Fruit fly (Drosophila melanogaster) whole organism, adult: ENCODE data around the gene Mrp5.

Experiments used
- CG11617 ChIP-seq: fragments of 200-800 bp; sonication (Bioruptor generic); optimal IDR thresholded peaks from 2 replicates; lab custom pipeline; 2017; ENCODE audit warnings: mild to moderate bottlenecking, missing biosample characterization, missing genetic modification reagents, missing genetic modification characterization
- CG12768 ChIP-seq: fragments of 200-800 bp; sonication (Bioruptor generic); optimal IDR thresholded peaks from 2 replicates; lab custom pipeline; 2017; ENCODE audit warnings: missing biosample characterization, missing genetic modification characterization, mild to moderate bottlenecking, moderate library complexity, missing genetic modification reagents
- CG14711 ChIP-seq: fragments of 200-800 bp; sonication (Bioruptor generic); optimal IDR thresholded peaks from 2 replicates; lab custom pipeline; 2018; ENCODE audit warnings: missing biosample characterization, mild to moderate bottlenecking, missing genetic modification characterization, moderate library complexity
- CG1620 ChIP-seq: fragments of 200-800 bp; sonication (Bioruptor generic); optimal IDR thresholded peaks from 2 replicates; lab custom pipeline; 2016; ENCODE audit warnings: missing biosample characterization, missing genetic modification characterization
- CG33017 ChIP-seq: fragments of 200-800 bp; sonication (Bioruptor generic); optimal IDR thresholded peaks from 2 replicates; lab custom pipeline; 2018; ENCODE audit warnings: missing biosample characterization, mild to moderate bottlenecking, missing genetic modification characterization, moderate library complexity
- CG5204 ChIP-seq: fragments of 200-800 bp; sonication (Bioruptor generic); optimal IDR thresholded peaks from 2 replicates; lab custom pipeline; 2016; ENCODE audit warnings: missing biosample characterization, missing genetic modification characterization
- CG7045 ChIP-seq: fragments of 200-800 bp; sonication (Bioruptor generic); optimal IDR thresholded peaks from 2 replicates; lab custom pipeline; 2017; ENCODE audit warnings: missing biosample characterization, mild to moderate bottlenecking, missing genetic modification characterization
- CG7101 ChIP-seq: fragments of 200-800 bp; sonication (Bioruptor generic); optimal IDR thresholded peaks from 2 replicates; lab custom pipeline; 2018; ENCODE audit warnings: missing biosample characterization, mild to moderate bottlenecking, missing genetic modification characterization, moderate library complexity
- Clk ChIP-seq: fragments of 200-800 bp; sonication (Bioruptor generic); optimal IDR thresholded peaks from 2 replicates; lab custom pipeline; 2017; ENCODE audit warnings: missing biosample characterization, missing genetic modification characterization
- Crg-1 ChIP-seq: fragments of 200-800 bp; sonication (Bioruptor generic); optimal IDR thresholded peaks from 2 replicates; lab custom pipeline; 2016; ENCODE audit warnings: missing biosample characterization, missing genetic modification characterization
- Hr96 ChIP-seq: fragments of 200-800 bp; sonication (Bioruptor generic); optimal IDR thresholded peaks from 2 replicates; lab custom pipeline; 2016; ENCODE audit warnings: missing biosample characterization, missing genetic modification characterization
- Mnt ChIP-seq: fragments of 200-800 bp; sonication (Bioruptor generic); optimal IDR thresholded peaks from 2 replicates; lab custom pipeline; 2016; ENCODE audit warnings: missing biosample characterization, mild to moderate bottlenecking, missing genetic modification characterization
- bab1 ChIP-seq: fragments of 200-800 bp; sonication (Bioruptor generic); optimal IDR thresholded peaks from 3 replicates; lab custom pipeline; 2019; ENCODE audit warnings: missing biosample characterization, mild to moderate bottlenecking, missing genetic modification characterization, moderate library complexity
- cic ChIP-seq: fragments of 200-800 bp; sonication (Bioruptor generic); optimal IDR thresholded peaks from 2 replicates; lab custom pipeline; 2017; ENCODE audit warnings: missing biosample characterization, mild to moderate bottlenecking, missing genetic modification characterization, moderate library complexity
- cnc ChIP-seq, 2 experiments: fragments of >200 bp; optimal IDR thresholded peaks; 2 replicates each; lab custom pipeline; 2017
- kay ChIP-seq: fragments of 200-800 bp; sonication (Bioruptor generic); peaks from one replicate; lab custom pipeline; 2016; ENCODE audit warnings: missing biosample characterization, missing genetic modification characterization, borderline replicate concordance
- ovo ChIP-seq: fragments of 200-800 bp; sonication (Bioruptor generic); optimal IDR thresholded peaks from 2 replicates; lab custom pipeline; 2016; ENCODE audit warnings: missing biosample characterization, missing genetic modification characterization
- pad ChIP-seq: fragments of 200-800 bp; sonication (Bioruptor generic); optimal IDR thresholded peaks from 3 replicates; lab custom pipeline; 2017; ENCODE audit warnings: missing biosample characterization, missing genetic modification characterization, mild to moderate bottlenecking, moderate library complexity, missing genetic modification reagents
- tj ChIP-seq: fragments of 200-800 bp; sonication (Bioruptor generic); optimal IDR thresholded peaks from 3 replicates; lab custom pipeline; 2017; ENCODE audit warnings: missing biosample characterization, mild to moderate bottlenecking, missing genetic modification characterization, moderate library complexity
- toe ChIP-seq: fragments of 200-800 bp; sonication (Bioruptor generic); optimal IDR thresholded peaks from 2 replicates; lab custom pipeline; 2016; ENCODE audit warnings: missing biosample characterization, missing genetic modification characterization

The Mrp5 gene

DNA sequence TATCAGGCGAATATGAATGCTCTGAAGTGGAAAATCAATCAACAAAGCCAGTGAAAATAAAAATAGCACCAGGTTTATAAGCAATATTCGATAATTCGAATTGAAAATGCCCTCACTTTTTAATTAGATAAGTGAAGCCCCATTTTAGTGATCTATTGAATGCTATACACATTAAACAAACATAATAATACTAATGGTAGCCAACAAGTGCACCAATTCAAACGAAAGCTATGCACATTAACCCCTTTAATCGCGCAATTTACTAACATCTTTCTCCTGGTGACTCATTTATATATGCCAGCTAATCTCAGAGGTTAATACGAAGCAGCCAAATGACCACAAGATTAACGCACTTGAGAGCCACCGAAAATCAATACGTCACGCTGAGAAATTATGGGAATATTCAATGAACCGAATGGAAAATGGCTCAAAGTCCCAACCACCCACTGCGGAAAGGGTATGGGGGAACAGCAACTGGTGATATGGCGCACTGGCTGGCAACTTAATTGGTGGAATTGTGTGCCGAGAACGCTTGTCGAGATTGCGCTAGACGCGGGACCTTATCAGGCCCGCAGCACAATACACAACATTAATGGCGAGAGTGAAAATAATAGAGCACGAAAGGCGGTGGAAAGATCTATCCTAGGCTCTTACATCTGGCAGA, 16.0 kb downstream of the Mrp5 start:
- TF ChIP-seq Clk (GFP tag; lab: Kevin White, UChicago) (no peak), CG12768 (GFP tag; lab: Kevin White, UChicago) (peak; percentile 94), CG5204 (no peak), CG1620 (GFP tag; lab: Kevin White, UChicago) (peak; percentile 16), ovo (GFP tag; lab: Kevin White, UChicago) (peak; percentile 14), Hr96 (GFP tag; lab: Kevin White, UChicago) (peak; percentile 55), kay (GFP tag; lab: Kevin White, UChicago) (no peak), cnc (optimal IDR thresholded peaks at IDR 0.05; lab: Kevin White, UChicago) (no peak), toe (GFP tag; lab: Kevin White, UChicago) (peak; percentile 42), cic (peak; percentile 91), Mnt (peak; percentile 52), CG11617 (GFP tag; lab: Kevin White, UChicago) (peak; percentile 62), CG14711 (tag; lab: Kevin White, UChicago) (no peak), CG7045 (GFP tag; lab: Kevin White, UChicago) (peak; percentile 54), CG33017 (tag; lab: Kevin White, UChicago) (no peak), bab1 (no peak), tj (no peak), Crg-1 (GFP tag; lab: Kevin White, UChicago) (no peak), CG7101 (tag; lab: Kevin White, UChicago) (no peak), pad (peak; percentile 7)

DNA sequence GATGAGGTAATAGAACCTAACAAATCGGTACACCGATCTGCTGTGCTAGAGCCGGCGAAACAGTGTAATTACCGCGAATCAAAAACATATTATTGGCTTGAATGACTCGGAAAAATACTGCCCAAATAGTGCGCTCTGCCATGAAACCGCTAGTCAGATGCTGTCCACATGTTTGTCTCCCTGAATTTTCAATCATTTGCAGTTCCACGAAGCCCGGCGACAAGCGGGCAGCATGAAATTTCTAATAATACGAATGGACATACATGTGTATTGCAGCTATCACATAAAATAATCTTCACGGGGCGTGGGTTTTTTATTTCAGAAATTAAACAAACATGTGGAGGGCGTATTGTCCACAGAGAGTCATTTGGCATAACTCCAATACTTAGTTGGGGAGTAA, 16.5 kb downstream of the Mrp5 start:
- TF ChIP-seq CG7101 (tag; lab: Kevin White, UChicago) = no peak
- peak in 1 of 2 experiments; percentile 4 for TF ChIP-seq cnc (optimal IDR thresholded peaks at IDR 0.05; lab: Kevin White, UChicago)

- TF ChIP-seq CG7101 (tag; lab: Kevin White, UChicago) (peak; percentile 25), CG7045 (GFP tag; lab: Kevin White, UChicago) (peak; percentile 48), Crg-1 (GFP tag; lab: Kevin White, UChicago) (peak; percentile 73), Clk (GFP tag; lab: Kevin White, UChicago) (no peak), tj (peak; percentile 25), pad (peak; percentile 44), bab1 (no peak), toe (GFP tag; lab: Kevin White, UChicago) (peak; percentile 42), Mnt (peak; percentile 47), CG11617 (GFP tag; lab: Kevin White, UChicago) (peak; percentile 39), CG1620 (GFP tag; lab: Kevin White, UChicago) (peak; percentile 47), Hr96 (GFP tag; lab: Kevin White, UChicago) (peak; percentile 15), CG14711 (tag; lab: Kevin White, UChicago) (peak; percentile 10), CG33017 (tag; lab: Kevin White, UChicago) (peak; percentile 62), kay (GFP tag; lab: Kevin White, UChicago) (no peak), CG12768 (GFP tag; lab: Kevin White, UChicago) (peak; percentile 52), CG5204 (no peak), ovo (GFP tag; lab: Kevin White, UChicago) (peak; percentile 28), cic (peak; percentile 92), cnc (optimal IDR thresholded peaks at IDR 0.05; lab: Kevin White, UChicago) (no peak)
Observed at dm6 chr3R:19858017-19858659, 17.3 kb downstream of the Mrp5 start.

DNA sequence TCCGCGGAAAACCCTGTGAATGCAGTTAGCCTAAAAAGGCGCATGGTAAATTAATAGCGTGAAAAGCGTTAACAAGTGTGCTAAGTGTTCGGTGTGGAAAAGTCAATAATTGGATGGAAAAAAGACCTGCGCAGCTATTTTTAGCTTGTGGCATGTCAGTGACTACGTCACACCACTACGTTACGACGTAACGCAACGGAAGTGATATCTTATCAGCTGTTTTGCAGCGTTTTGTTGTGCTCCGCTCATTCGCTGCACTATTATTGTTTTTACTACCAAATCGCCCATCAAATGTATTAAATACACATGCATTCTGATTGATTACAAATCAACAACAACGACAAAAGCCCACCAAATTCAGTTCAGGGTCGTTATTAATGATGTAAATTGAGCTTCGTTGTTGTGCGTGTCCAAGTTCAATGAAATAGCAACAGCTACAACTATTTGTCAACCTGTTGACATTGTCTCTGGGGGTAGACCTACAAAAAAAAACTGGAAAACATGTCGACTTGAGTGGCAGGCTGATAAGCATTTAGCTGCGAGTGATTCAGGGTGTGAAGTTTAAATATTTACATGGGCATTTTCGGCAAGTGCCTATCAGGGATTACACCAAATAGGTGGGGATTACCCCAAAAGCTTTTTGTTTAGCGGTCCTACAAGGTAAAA, 27.8 kb downstream of the Mrp5 start:
- TF ChIP-seq pad (no peak), Mnt (no peak), CG7045 (GFP tag; lab: Kevin White, UChicago) (no peak), cnc (optimal IDR thresholded peaks at IDR 0.05; lab: Kevin White, UChicago) (no peak), cic (peak; percentile 66), Hr96 (GFP tag; lab: Kevin White, UChicago) (no peak), Crg-1 (GFP tag; lab: Kevin White, UChicago) (peak; percentile 17), kay (GFP tag; lab: Kevin White, UChicago) (no peak)

- no peak for TF ChIP-seq cic
- no peak for TF ChIP-seq CG33017 (tag; lab: Kevin White, UChicago)
- peak; percentile 35 for TF ChIP-seq Mnt
- peak; percentile 39 for TF ChIP-seq CG7045 (GFP tag; lab: Kevin White, UChicago)
- peak; percentile 21 for TF ChIP-seq bab1
- TF ChIP-seq toe (GFP tag; lab: Kevin White, UChicago) = peak; percentile 76
- TF ChIP-seq CG14711 (tag; lab: Kevin White, UChicago) = peak; percentile 87
- peak; percentile 68 for TF ChIP-seq CG1620 (GFP tag; lab: Kevin White, UChicago)
- peak; percentile 43 for TF ChIP-seq CG12768 (GFP tag; lab: Kevin White, UChicago)
- TF ChIP-seq cnc (optimal IDR thresholded peaks at IDR 0.05; lab: Kevin White, UChicago) = no peak
- peak; percentile 65 for TF ChIP-seq CG5204
- no peak for TF ChIP-seq kay (GFP tag; lab: Kevin White, UChicago)
- TF ChIP-seq Crg-1 (GFP tag; lab: Kevin White, UChicago) = peak; percentile 38
- no peak for TF ChIP-seq tj
- TF ChIP-seq Clk (GFP tag; lab: Kevin White, UChicago) = peak; percentile 54
- peak; percentile 47 for TF ChIP-seq CG11617 (GFP tag; lab: Kevin White, UChicago)
- peak; percentile 76 for TF ChIP-seq Hr96 (GFP tag; lab: Kevin White, UChicago)
- TF ChIP-seq CG7101 (tag; lab: Kevin White, UChicago) = peak; percentile 26
- TF ChIP-seq pad = peak; percentile 16
- TF ChIP-seq ovo (GFP tag; lab: Kevin White, UChicago) = peak; percentile 1
Observed at dm6 chr3R:19846870-19847590, 28.4 kb downstream of the Mrp5 start, which contains the start of gene MICU3. Gene MICU3 (plus strand): TSS chr3R:19847311.
